Worm (Caenorhabditis elegans): ENCODE measurements around the gene K08D8.11.

Gene K08D8.11

DNA sequence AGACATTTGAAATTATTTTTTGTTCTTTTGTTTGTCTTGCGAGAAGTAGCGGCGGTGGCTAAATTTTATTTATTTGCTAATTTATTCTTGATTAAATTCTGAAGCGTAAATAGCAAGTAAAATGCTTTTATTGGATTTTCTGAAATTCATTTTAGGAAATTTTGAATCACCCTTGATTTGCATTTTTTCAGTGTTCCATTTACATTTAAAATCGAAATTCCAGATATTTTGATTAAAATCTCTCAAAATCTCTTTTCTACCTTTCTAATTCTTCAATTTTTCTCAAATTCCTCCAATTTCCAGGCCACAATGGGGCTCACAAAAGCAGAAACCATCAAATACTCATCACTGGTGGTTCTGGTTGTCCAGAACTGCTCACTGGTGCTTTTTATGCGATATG is 39.8 kb upstream of the K08D8.11 start, which contains the start of gene nstp-5:
TSS of gene nstp-5 (plus strand) at position 301 of the 400 bp plus-strand sequence.
- TF ChIP-seq ceh-45 (GFP tag; IDR thresholded peaks at IDR 0.05) = no peak

DNA sequence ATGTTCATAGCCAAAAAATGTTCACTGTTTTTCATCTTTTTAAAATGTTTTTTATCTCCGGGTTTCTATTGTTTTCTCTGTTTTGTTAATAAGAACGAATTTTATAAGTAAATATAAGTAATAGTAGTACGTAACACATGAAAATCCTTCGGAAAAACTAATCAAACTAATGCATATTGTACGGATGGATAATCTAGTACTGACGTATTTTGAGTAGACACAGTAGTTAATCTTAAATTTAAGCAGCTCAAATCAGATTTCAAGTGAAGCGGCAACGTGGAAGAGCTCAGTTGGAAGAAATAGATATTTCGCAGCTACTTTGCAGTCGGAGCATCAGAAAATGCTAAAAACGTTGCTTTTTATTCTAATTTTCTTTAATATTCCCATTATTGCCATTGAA is 35.3 kb upstream of the K08D8.11 start, which contains the start of gene gcy-18:
TSS of gene gcy-18 (plus strand) at position 301 of the 400 bp plus-strand sequence.
- TF ChIP-seq pqm-1 (tag; optimal IDR thresholded peaks at IDR 0.05) (no peak), ceh-18 (tag; optimal IDR thresholded peaks at IDR 0.05) (no peak), lim-6 (tag; optimal IDR thresholded peaks at IDR 0.05) (no peak), che-1 (tag; optimal IDR thresholded peaks at IDR 0.05) (no peak), C38D4.7 (GFP tag; optimal IDR thresholded peaks at IDR 0.05) (no peak), ceh-9 (tag; optimal IDR thresholded peaks at IDR 0.05) (no peak), hlh-30 (tag; optimal IDR thresholded peaks at IDR 0.05; ENCODE audit: insufficient read depth) (no peak), ahr-1 (tag; optimal IDR thresholded peaks at IDR 0.05) (no peak), syd-9 (tag; optimal IDR thresholded peaks at IDR 0.05) (no peak)

DNA sequence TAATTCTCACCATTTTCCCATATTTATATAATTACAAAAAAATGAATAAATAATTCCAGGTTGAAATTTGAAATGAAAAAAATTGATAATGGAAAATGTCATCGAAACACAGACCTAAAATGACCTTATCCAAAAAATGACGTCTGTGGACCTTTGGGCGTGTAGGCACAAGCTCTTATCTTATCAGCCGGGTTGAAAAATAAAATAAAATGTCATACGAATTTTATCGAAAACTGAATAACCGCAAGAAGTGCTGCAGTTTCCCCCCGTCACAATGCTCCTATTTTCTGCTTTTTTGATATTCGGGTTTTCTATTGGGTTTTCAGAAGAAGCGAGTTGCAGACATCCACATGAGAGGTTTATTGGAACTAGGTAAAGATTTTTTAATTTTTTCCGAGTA is 29.2 kb upstream of the K08D8.11 start, which contains the start of gene clec-186:
TSS of gene clec-186 (plus strand) at position 226 of the 400 bp plus-strand sequence.
- TF ChIP-seq dmd-4 (tag; optimal IDR thresholded peaks at IDR 0.05; ENCODE audit: borderline replicate concordance) (no peak), C08G9.2 (tag; optimal IDR thresholded peaks at IDR 0.05) (no peak), elt-2 (tag; optimal IDR thresholded peaks at IDR 0.05) (peak; percentile 46), ahr-1 (tag; optimal IDR thresholded peaks at IDR 0.05) (no peak), sox-2 (GFP tag; IDR thresholded peaks at IDR 0.05) (no peak), nfya-1 (tag; optimal IDR thresholded peaks at IDR 0.05) (no peak)

DNA sequence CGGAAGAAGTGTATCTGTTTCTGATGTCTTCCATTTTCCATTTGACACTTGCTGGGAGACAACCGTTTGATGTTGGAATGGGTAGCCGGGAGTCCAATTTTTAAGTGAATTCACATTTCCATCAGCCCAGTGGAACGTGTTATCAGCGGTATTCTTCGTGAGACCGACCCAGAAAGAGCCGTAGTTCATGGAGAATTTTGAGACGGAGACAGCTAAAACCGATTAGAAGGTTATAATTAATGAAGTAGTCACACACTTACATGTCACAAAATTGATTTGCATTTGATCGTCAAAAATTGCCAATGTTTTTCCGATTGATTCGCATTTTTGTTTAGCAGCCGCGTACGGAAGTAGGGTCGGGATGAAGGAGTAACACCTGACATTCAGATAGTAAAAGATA is 25.7 kb upstream of the K08D8.11 start:
- TF ChIP-seq dmd-4 (tag; optimal IDR thresholded peaks at IDR 0.05; ENCODE audit: borderline replicate concordance) (no peak), ama-1 (optimal IDR thresholded peaks at IDR 0.05) (no peak), unc-86 (tag; optimal IDR thresholded peaks at IDR 0.05) (no peak), ceh-2 (tag; optimal IDR thresholded peaks at IDR 0.05) (no peak), ceh-6 (GFP tag; optimal IDR thresholded peaks at IDR 0.05) (no peak), hlh-8 (tag; optimal IDR thresholded peaks at IDR 0.05) (no peak), pha-2 (tag; optimal IDR thresholded peaks at IDR 0.05) (no peak)

DNA sequence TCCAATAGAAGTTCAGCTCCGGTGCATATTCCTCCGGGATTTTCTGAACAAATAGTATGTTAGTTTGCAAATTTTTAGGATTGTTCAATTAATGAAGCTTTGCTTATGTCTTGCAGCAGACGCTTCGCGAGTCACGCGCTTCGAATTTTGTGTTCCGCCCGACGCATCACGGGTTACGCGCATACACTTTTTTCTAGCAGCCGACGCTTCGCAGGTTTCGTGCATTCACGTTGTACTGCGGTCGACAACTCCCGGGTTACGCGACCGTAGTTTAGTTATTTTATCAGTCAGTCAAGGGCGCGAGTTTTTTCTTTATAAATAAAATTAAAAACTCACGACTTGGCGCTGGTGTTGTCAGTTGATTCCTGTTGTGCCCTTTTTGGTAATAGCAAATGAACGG is 25.3 kb upstream of the K08D8.11 start:
- TF ChIP-seq F13H6.1 (tag; optimal IDR thresholded peaks at IDR 0.05) (no peak), npax-4 (tag; optimal IDR thresholded peaks at IDR 0.05) (no peak), pax-1 (tag; optimal IDR thresholded peaks at IDR 0.05) (no peak), ceh-34 (tag; optimal IDR thresholded peaks at IDR 0.05) (no peak), hlh-13 (GFP tag; optimal IDR thresholded peaks at IDR 0.05) (no peak), C08G9.2 (tag; optimal IDR thresholded peaks at IDR 0.05) (no peak)

DNA sequence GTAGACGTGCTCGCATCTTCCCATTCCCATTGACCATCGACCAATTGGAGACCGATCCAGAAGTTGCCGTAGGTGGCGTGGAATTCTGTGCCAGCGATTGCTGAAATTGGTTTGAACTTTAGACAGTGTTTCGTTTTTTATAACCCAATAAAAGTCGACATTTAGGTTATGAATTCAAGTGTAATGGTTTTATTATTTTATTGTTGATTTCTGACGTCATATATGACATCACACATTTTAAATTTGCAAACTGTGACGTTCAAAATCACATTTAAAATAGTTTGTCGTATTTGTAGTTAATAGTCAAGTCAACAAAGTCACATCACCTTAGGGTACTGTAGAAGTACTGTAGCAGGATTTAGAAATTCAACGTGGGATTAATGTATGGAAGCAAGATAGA is 24.8 kb upstream of the K08D8.11 start:
- no peak for TF ChIP-seq pha-2 (tag; optimal IDR thresholded peaks at IDR 0.05)
- TF ChIP-seq pat-9 (tag; optimal IDR thresholded peaks at IDR 0.05) = no peak
- TF ChIP-seq syd-9 (tag; optimal IDR thresholded peaks at IDR 0.05) = no peak
- no peak for TF ChIP-seq sox-2 (GFP tag; IDR thresholded peaks at IDR 0.05)
- TF ChIP-seq tbx-7 (tag; optimal IDR thresholded peaks at IDR 0.05) = no peak
- no peak for TF ChIP-seq ets-4 (tag; optimal IDR thresholded peaks at IDR 0.05)
- TF ChIP-seq unc-3 (GFP tag; conservative IDR thresholded peaks at IDR 0.05) = no peak
- no peak for TF ChIP-seq unc-3 (tag; optimal IDR thresholded peaks at IDR 0.05)
- no peak for TF ChIP-seq K02D7.2 (tag; optimal IDR thresholded peaks at IDR 0.05)
- TF ChIP-seq Y22D7AL.16 (tag; optimal IDR thresholded peaks at IDR 0.05) = no peak
- no peak for TF ChIP-seq K09A11.1 (tag; optimal IDR thresholded peaks at IDR 0.05; ENCODE audit: insufficient read depth)
- no peak for TF ChIP-seq ceh-18 (tag; optimal IDR thresholded peaks at IDR 0.05)

Measured in whole organism, late embryonic.